Worm (Caenorhabditis elegans): Measurements from ENCODE around the gene Y37E11AM.2.

Gene Y37E11AM.2

ce11 chrIV:3694638-3695037 lies 30.6 kb downstream of the Y37E11AM.2 start, which contains the start of the genes taf-6.2 and Y37E11AL.3:
Gene taf-6.2 (minus strand): TSS chrIV:3694733.
Gene Y37E11AL.3 (plus strand): TSS chrIV:3694935.
- TF ChIP-seq tbx-2 (tag; optimal IDR thresholded peaks at IDR 0.05) (peak; percentile 58), nhr-20 (tag; optimal IDR thresholded peaks at IDR 0.05) (no peak), swsn-7 (tag; optimal IDR thresholded peaks at IDR 0.05) (peak; percentile 49), efl-1 (optimal IDR thresholded peaks at IDR 0.05) (peak; percentile 88 to 93), efl-1 (GFP tag; optimal IDR thresholded peaks at IDR 0.05 in 1 of 2) (peak; percentile 93 to 99), mep-1 (tag; optimal IDR thresholded peaks at IDR 0.05) (peak; percentile 68), ama-1 (optimal IDR thresholded peaks at IDR 0.05) (no peak), zag-1 (tag; optimal IDR thresholded peaks at IDR 0.05) (no peak), aha-1 (tag; optimal IDR thresholded peaks at IDR 0.05) (no peak), fkh-8 (tag; optimal IDR thresholded peaks at IDR 0.05) (peak; percentile 5), alr-1 (tag; optimal IDR thresholded peaks at IDR 0.05; ENCODE audit: borderline replicate concordance) (no peak), skn-1 (tag; optimal IDR thresholded peaks at IDR 0.05) (peak; percentile 18), dpl-1 (GFP tag; optimal IDR thresholded peaks at IDR 0.05) (peak; percentile 85 to 92 (median 91)), nhr-85 (tag) (peak; percentile 43), snu-23 (GFP tag; optimal IDR thresholded peaks at IDR 0.05) (peak; percentile 77), nhr-47 (tag; optimal IDR thresholded peaks at IDR 0.05) (peak; percentile 75), nhr-90 (tag; optimal IDR thresholded peaks at IDR 0.05; ENCODE audit: poor library complexity) (peak; percentile 41), grh-1 (GFP tag; IDR thresholded peaks at IDR 0.05) (no peak), C04F5.9 (tag; optimal IDR thresholded peaks at IDR 0.05) (peak; percentile 19), irx-1 (tag; optimal IDR thresholded peaks at IDR 0.05) (peak; percentile 41), elt-3 (tag; optimal IDR thresholded peaks at IDR 0.05) (peak in 1 of 6 experiments; percentile 22), ceh-82 (tag; optimal IDR thresholded peaks at IDR 0.05) (peak; percentile 0 to 69 (median 60)), blmp-1 (tag; optimal IDR thresholded peaks at IDR 0.05) (peak; percentile 57), C16A3.4 (tag; optimal IDR thresholded peaks at IDR 0.05) (peak; percentile 77), pax-3 (tag; optimal IDR thresholded peaks at IDR 0.05) (no peak), isw-1 (GFP tag; IDR thresholded peaks at IDR 0.05) (peak; percentile 37; the same call in 1 of the 2 replicates), lin-15B (tag; optimal IDR thresholded peaks at IDR 0.05) (peak; percentile 64), lsy-2 (tag; optimal IDR thresholded peaks at IDR 0.05) (peak; percentile 68 to 83), mdl-1 (tag; optimal IDR thresholded peaks at IDR 0.05) (peak in 1 of 2 experiments; percentile 28), unc-130 (tag; optimal IDR thresholded peaks at IDR 0.05) (peak; percentile 61), xbp-1 (tag; optimal IDR thresholded peaks at IDR 0.05) (peak; percentile 67), fkh-4 (tag; optimal IDR thresholded peaks at IDR 0.05; ENCODE audit: borderline replicate concordance) (peak; percentile 12), dsc-1 (tag; optimal IDR thresholded peaks at IDR 0.05) (peak; percentile 62), vab-15 (tag; optimal IDR thresholded peaks at IDR 0.05) (no peak), F16B12.6 (tag; optimal IDR thresholded peaks at IDR 0.05) (peak; percentile 52), lin-35 (GFP tag; optimal IDR thresholded peaks at IDR 0.05) (peak; percentile 90 to 96)

DNA sequence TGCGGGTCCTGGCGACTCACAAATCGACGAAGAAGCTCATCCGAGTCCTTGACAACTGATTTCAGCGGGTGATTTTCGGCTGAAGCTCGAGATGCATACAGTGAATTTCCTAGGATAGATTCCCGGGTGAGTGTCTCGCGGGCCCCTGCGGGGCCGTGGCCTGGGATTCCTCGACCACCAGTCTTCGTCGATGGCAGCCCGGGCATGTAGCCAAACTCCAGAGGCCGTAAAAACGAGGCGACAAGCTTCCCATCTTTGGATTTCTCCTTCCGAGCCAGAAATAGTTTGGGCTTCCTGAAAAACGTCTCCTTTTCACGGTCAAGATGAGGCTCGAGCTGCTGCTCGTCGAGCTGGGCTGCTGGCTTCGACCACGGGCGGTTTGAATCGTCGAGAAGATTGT lies 37.2 kb downstream of the Y37E11AM.2 start:
- TF ChIP-seq nhr-90 (tag; optimal IDR thresholded peaks at IDR 0.05; ENCODE audit: poor library complexity) (no peak), fkh-10 (GFP tag; optimal IDR thresholded peaks at IDR 0.05) (no peak), unc-130 (tag; optimal IDR thresholded peaks at IDR 0.05) (no peak), dsc-1 (tag; optimal IDR thresholded peaks at IDR 0.05) (no peak), ceh-90 (tag; optimal IDR thresholded peaks at IDR 0.05) (no peak), unc-30 (tag; optimal IDR thresholded peaks at IDR 0.05) (no peak), hlh-17 (GFP tag; optimal IDR thresholded peaks at IDR 0.05; ENCODE audit: borderline replicate concordance) (no peak), aha-1 (tag; optimal IDR thresholded peaks at IDR 0.05) (no peak), vab-15 (tag; optimal IDR thresholded peaks at IDR 0.05) (no peak), lin-13 (GFP tag; optimal IDR thresholded peaks at IDR 0.05) (no peak), snpc-4 (tag; optimal IDR thresholded peaks at IDR 0.05) (no peak), nhr-237 (tag; optimal IDR thresholded peaks at IDR 0.05) (no peak), egl-13 (tag; optimal IDR thresholded peaks at IDR 0.05) (no peak), nhr-76 (tag; optimal IDR thresholded peaks at IDR 0.05) (no peak)

Measured in whole organism, L1 larva.